Worm (Caenorhabditis elegans) whole organism, midembryonic: ENCODE results near the gene glna-1.

Experiments used
- T22C8.4 ChIP-seq: fragments of 200-800 bp; sonication (Bioruptor generic); IDR thresholded peaks from 2 replicates; pipeline ENCODE4 v1.3.6; 2022; ENCODE audit warnings: missing genetic modification characterization, missing compliant biosample characterization
- klf-2 ChIP-seq: fragments of 200-800 bp; sonication (Bioruptor generic); conservative IDR thresholded peaks from 2 replicates; pipeline ENCODE4 v1.3.6; 2022; ENCODE audit warnings: missing genetic modification reagents, missing genetic modification characterization, missing compliant biosample characterization
- med-1 ChIP-seq: sonication (generic microtip); optimal IDR thresholded peaks from 2 replicates; lab custom pipeline; 2017; ENCODE audit warnings: missing genetic modification characterization, mild to moderate bottlenecking, missing compliant biosample characterization, antibody characterized with exemption, missing genetic modification reagents; ENCODE audit not compliant: insufficient read depth
- tab-1 ChIP-seq: fragments of 200-800 bp; sonication (Bioruptor generic); IDR thresholded peaks from 2 replicates; pipeline ENCODE4 v1.3.6; 2022; ENCODE audit warnings: missing genetic modification characterization, missing compliant biosample characterization
- ztf-23 ChIP-seq: fragments of 200-800 bp; sonication (Bioruptor generic); IDR thresholded peaks from 2 replicates; pipeline ENCODE4 v1.3.6; 2022; ENCODE audit warnings: missing genetic modification reagents, missing genetic modification characterization, missing compliant biosample characterization

DNA sequence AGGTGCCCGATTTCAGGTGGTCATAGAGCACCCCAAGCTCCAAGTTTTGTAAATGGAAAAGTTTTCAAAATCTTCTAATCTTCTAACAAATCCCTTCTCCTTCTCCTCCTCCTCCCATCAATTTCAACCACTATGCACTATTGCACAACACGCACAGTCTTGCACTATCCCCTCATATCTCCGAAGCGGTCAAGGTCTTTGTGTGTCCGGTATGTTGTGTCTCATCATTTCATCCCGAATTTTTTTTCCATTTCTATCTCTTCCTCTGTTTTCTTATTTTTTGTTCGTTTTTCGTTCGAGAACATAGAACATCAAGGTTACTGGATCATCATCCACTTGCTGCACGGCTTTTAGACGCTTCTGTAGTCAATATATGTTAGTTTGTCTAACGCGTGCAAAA lies 29.1 kb downstream of the glna-1 start:
- TF ChIP-seq med-1 (GFP tag; lab: Kevin White, UChicago) (no peak), klf-2 (GFP tag; lab: Robert Waterston, UW) (no peak), tab-1 (no peak), ztf-23 (GFP tag; lab: Robert Waterston, UW) (no peak), T22C8.4 (GFP tag; lab: Robert Waterston, UW) (no peak)
